Worm (Caenorhabditis elegans) whole organism, late embryonic: ENCODE results near the gene scvp-1.

Source experiments
- C08G9.2 ChIP-seq: sonication (generic microtip); optimal IDR thresholded peaks from 2 replicates; lab custom pipeline; 2016; ENCODE audit warnings: mild to moderate bottlenecking, missing genetic modification characterization, moderate library complexity, missing compliant biosample characterization
- C38D4.7 ChIP-seq: fragments of 200-800 bp; sonication (Bioruptor generic); optimal IDR thresholded peaks from 2 replicates; lab custom pipeline; 2018; ENCODE audit warnings: mild to moderate bottlenecking, missing genetic modification characterization, moderate library complexity, missing compliant biosample characterization
- K02D7.2 ChIP-seq: sonication (generic microtip); optimal IDR thresholded peaks from 2 replicates; lab custom pipeline; 2017; ENCODE audit warnings: mild to moderate bottlenecking, missing genetic modification characterization, missing compliant biosample characterization
- Y22D7AL.16 ChIP-seq: sonication (generic microtip); optimal IDR thresholded peaks from 2 replicates; lab custom pipeline; 2016; ENCODE audit warnings: missing genetic modification characterization, missing compliant biosample characterization
- ahr-1 ChIP-seq: sonication (generic microtip); optimal IDR thresholded peaks from 2 replicates; lab custom pipeline; 2016; ENCODE audit warnings: missing genetic modification characterization, missing compliant biosample characterization
- ceh-14 ChIP-seq: sonication (generic microtip); optimal IDR thresholded peaks from 2 replicates; lab custom pipeline; 2016; ENCODE audit warnings: missing genotype, missing genetic modification characterization, missing compliant biosample characterization
- ceh-18 ChIP-seq: sonication (generic microtip); optimal IDR thresholded peaks from 2 replicates; lab custom pipeline; 2016; ENCODE audit warnings: missing genetic modification characterization, missing compliant biosample characterization
- ceh-19 ChIP-seq: fragments of 200-800 bp; sonication (Bioruptor generic); optimal IDR thresholded peaks from 2 replicates; lab custom pipeline; 2018; ENCODE audit warnings: mild to moderate bottlenecking, missing genetic modification characterization, missing compliant biosample characterization
- ceh-24 ChIP-seq: sonication (generic microtip); optimal IDR thresholded peaks from 2 replicates; lab custom pipeline; 2016; ENCODE audit warnings: mild to moderate bottlenecking, missing genetic modification characterization, missing compliant biosample characterization
- ceh-45 ChIP-seq: fragments of 200-800 bp; sonication (Bioruptor generic); IDR thresholded peaks from 2 replicates; pipeline ENCODE4 v1.3.6; 2022; ENCODE audit warnings: missing genetic modification reagents, missing genetic modification characterization, missing compliant biosample characterization
- ceh-6 ChIP-seq: fragments of 200-800 bp; sonication (Bioruptor generic); optimal IDR thresholded peaks from 2 replicates; lab custom pipeline; 2018; ENCODE audit warnings: mild to moderate bottlenecking, missing genetic modification characterization, missing compliant biosample characterization
- ceh-9 ChIP-seq: sonication (generic microtip); optimal IDR thresholded peaks from 2 replicates; lab custom pipeline; 2016; ENCODE audit warnings: mild to moderate bottlenecking, missing genetic modification characterization, inconsistent platforms, missing compliant biosample characterization
- dmd-4 ChIP-seq: sonication (generic microtip); optimal IDR thresholded peaks from 2 replicates; lab custom pipeline; 2016; ENCODE audit warnings: borderline replicate concordance, missing genetic modification characterization, missing compliant biosample characterization
- elt-2 ChIP-seq: sonication (generic microtip); optimal IDR thresholded peaks from 2 replicates; lab custom pipeline; 2016; ENCODE audit warnings: missing genetic modification reagents, missing genetic modification characterization, missing compliant biosample characterization
- elt-4 ChIP-seq: sonication (generic microtip); optimal IDR thresholded peaks from 2 replicates; lab custom pipeline; 2016; ENCODE audit warnings: missing genetic modification characterization, missing compliant biosample characterization
- eyg-1 ChIP-seq: sonication (generic microtip); optimal IDR thresholded peaks from 2 replicates; lab custom pipeline; 2016; ENCODE audit warnings: missing genotype, missing genetic modification characterization, missing compliant biosample characterization
- fax-1 ChIP-seq: sonication (generic microtip); optimal IDR thresholded peaks from 2 replicates; lab custom pipeline; 2016; ENCODE audit warnings: missing genotype, missing genetic modification characterization, missing compliant biosample characterization
- fkh-6 ChIP-seq: sonication (generic microtip); optimal IDR thresholded peaks from 2 replicates; lab custom pipeline; 2016; ENCODE audit warnings: missing genetic modification characterization, missing compliant biosample characterization
- hlh-15 ChIP-seq: sonication (generic microtip); optimal IDR thresholded peaks from 2 replicates; lab custom pipeline; 2016; ENCODE audit warnings: missing genetic modification characterization, missing compliant biosample characterization
- hlh-30 ChIP-seq: sonication (generic microtip); optimal IDR thresholded peaks from 2 replicates; lab custom pipeline; 2017; ENCODE audit warnings: antibody characterized with exemption, missing genetic modification characterization, missing compliant biosample characterization; ENCODE audit not compliant: insufficient read depth
- hlh-8 ChIP-seq: sonication (generic microtip); optimal IDR thresholded peaks from 2 replicates; lab custom pipeline; 2016; ENCODE audit warnings: missing genotype, missing genetic modification characterization, missing compliant biosample characterization
- lim-6 ChIP-seq: sonication (generic microtip); optimal IDR thresholded peaks from 2 replicates; lab custom pipeline; 2016; ENCODE audit warnings: missing genetic modification characterization, missing compliant biosample characterization
- lin-11 ChIP-seq: fragments of 200-800 bp; sonication (Bioruptor generic); optimal IDR thresholded peaks from 2 replicates; lab custom pipeline; 2018; ENCODE audit warnings: mild to moderate bottlenecking, missing genetic modification characterization, missing compliant biosample characterization
- madf-2 ChIP-seq: sonication (generic microtip); optimal IDR thresholded peaks from 2 replicates; lab custom pipeline; 2017; ENCODE audit warnings: missing genetic modification characterization, missing compliant biosample characterization
- mec-3 ChIP-seq: sonication (generic microtip); optimal IDR thresholded peaks from 2 replicates; lab custom pipeline; 2016; ENCODE audit warnings: borderline replicate concordance, missing genetic modification characterization, missing compliant biosample characterization
- nfya-1 ChIP-seq: sonication (generic microtip); optimal IDR thresholded peaks from 2 replicates; lab custom pipeline; 2017; ENCODE audit warnings: missing genetic modification characterization, mild to moderate bottlenecking, missing compliant biosample characterization, antibody characterized with exemption, moderate library complexity
- nhr-11 ChIP-seq: fragments of 150-350 bp; optimal IDR thresholded peaks from 2 replicates; lab custom pipeline; 2014; ENCODE audit warnings: missing biosample characterization, missing genetic modification characterization
- nhr-232 ChIP-seq: sonication (generic microtip); optimal IDR thresholded peaks from 2 replicates; lab custom pipeline; 2016; ENCODE audit warnings: missing genetic modification characterization, missing compliant biosample characterization
- pag-3 ChIP-seq: sonication (generic microtip); optimal IDR thresholded peaks from 2 replicates; lab custom pipeline; 2016; ENCODE audit warnings: missing compliant biosample characterization, missing genetic modification characterization, borderline replicate concordance
- pax-1 ChIP-seq: fragments of 150-350 bp; optimal IDR thresholded peaks from 2 replicates; lab custom pipeline; 2014; ENCODE audit warnings: missing biosample characterization, missing genetic modification characterization
- pha-4 ChIP-seq: fragments of 150-350 bp; optimal IDR thresholded peaks from 2 replicates; lab custom pipeline; 2018; ENCODE audit warnings: missing biosample characterization, missing genetic modification reagents, missing genetic modification characterization
- pqm-1 ChIP-seq: sonication (generic microtip); optimal IDR thresholded peaks from 2 replicates; lab custom pipeline; 2016; ENCODE audit warnings: missing genetic modification characterization, missing compliant biosample characterization
- ref-2 ChIP-seq: sonication (generic microtip); optimal IDR thresholded peaks from 2 replicates; lab custom pipeline; 2016; ENCODE audit warnings: missing genetic modification characterization, missing compliant biosample characterization
- rnt-1 ChIP-seq: sonication (generic microtip); optimal IDR thresholded peaks from 2 replicates; lab custom pipeline; 2016; ENCODE audit warnings: missing genetic modification characterization, missing compliant biosample characterization
- sdc-2 ChIP-seq: sonication (generic microtip); optimal IDR thresholded peaks from 2 replicates; lab custom pipeline; 2016; ENCODE audit warnings: missing genotype, missing genetic modification characterization, missing compliant biosample characterization
- sox-4 ChIP-seq: sonication (generic microtip); optimal IDR thresholded peaks from 2 replicates; lab custom pipeline; 2017; ENCODE audit warnings: mild to moderate bottlenecking, missing genetic modification characterization, inconsistent platforms, missing compliant biosample characterization
- syd-9 ChIP-seq: sonication (generic microtip); optimal IDR thresholded peaks from 2 replicates; lab custom pipeline; 2016; ENCODE audit warnings: mild to moderate bottlenecking, missing genetic modification characterization, moderate library complexity, missing compliant biosample characterization
- unc-42 ChIP-seq: sonication (generic microtip); optimal IDR thresholded peaks from 2 replicates; lab custom pipeline; 2016; ENCODE audit warnings: missing genotype, missing genetic modification characterization, missing compliant biosample characterization
- unc-55 ChIP-seq: sonication (generic microtip); optimal IDR thresholded peaks from 2 replicates; lab custom pipeline; 2017; ENCODE audit warnings: missing biosample characterization, missing genetic modification reagents, missing genetic modification characterization
- zip-5 ChIP-seq: sonication (generic microtip); optimal IDR thresholded peaks from 2 replicates; lab custom pipeline; 2016; ENCODE audit warnings: missing genetic modification characterization, missing compliant biosample characterization
- ztf-16 ChIP-seq: sonication (generic microtip); optimal IDR thresholded peaks from 2 replicates; lab custom pipeline; 2017; ENCODE audit warnings: missing genetic modification characterization, missing compliant biosample characterization

The scvp-1 gene

ce11 chrV:10944903-10945302 is 13.8 kb upstream of the scvp-1 start:
- no peak for TF ChIP-seq zip-5 (tag; lab: Kevin White, UChicago)
- TF ChIP-seq syd-9 (tag; lab: Kevin White, UChicago), result no peak
- TF ChIP-seq dmd-4, result no peak
- TF ChIP-seq fax-1 (tag; lab: Kevin White, UChicago), result no peak
- TF ChIP-seq C08G9.2 (tag; lab: Kevin White, UChicago), result no peak
- no peak for TF ChIP-seq hlh-30 (tag; lab: Kevin White, UChicago)
- no peak for TF ChIP-seq ceh-45 (GFP tag; lab: Robert Waterston, UW)
- peak; percentile 57 for TF ChIP-seq unc-42 (tag; lab: Kevin White, UChicago)

- TF ChIP-seq ceh-6, result no peak
- TF ChIP-seq elt-2 (tag; lab: Kevin White, UChicago), result no peak
- TF ChIP-seq madf-2 (tag; lab: Kevin White, UChicago), result no peak
- no peak for TF ChIP-seq sox-4 (tag; lab: Kevin White, UChicago)
- no peak for TF ChIP-seq pag-3 (tag; lab: Kevin White, UChicago)
- TF ChIP-seq hlh-15 (tag; lab: Kevin White, UChicago), result no peak
- TF ChIP-seq ceh-19 (GFP tag; lab: Kevin White, UChicago), result no peak
- no peak for TF ChIP-seq lin-11 (tag; lab: Kevin White, UChicago)
- no peak for TF ChIP-seq ceh-9 (tag; lab: Kevin White, UChicago)
- no peak for TF ChIP-seq ceh-18 (tag; lab: Kevin White, UChicago)
- no peak for TF ChIP-seq ceh-14
- TF ChIP-seq ceh-24 (tag; lab: Kevin White, UChicago), result no peak
- TF ChIP-seq K02D7.2, result no peak
- TF ChIP-seq nhr-232 (tag; lab: Kevin White, UChicago), result no peak
- no peak for TF ChIP-seq ahr-1 (tag; lab: Kevin White, UChicago)
- TF ChIP-seq pax-1 (tag; lab: Kevin White, UChicago), result no peak
- TF ChIP-seq syd-9 (tag; lab: Kevin White, UChicago), result no peak
- no peak for TF ChIP-seq rnt-1
Measured at ce11 chrV:10942161-10942560, 11.1 kb upstream of the scvp-1 start, which contains the start of gene zip-9. Gene zip-9 (plus strand): TSS chrV:10942461.

- no peak for TF ChIP-seq ztf-16 (tag; lab: Kevin White, UChicago)
- TF ChIP-seq fax-1 (tag; lab: Kevin White, UChicago), result no peak
- TF ChIP-seq hlh-8 (tag; lab: Kevin White, UChicago), result no peak
- no peak for TF ChIP-seq hlh-15 (tag; lab: Kevin White, UChicago)
- no peak for TF ChIP-seq rnt-1
- no peak for TF ChIP-seq C38D4.7 (GFP tag; lab: Kevin White, UChicago)
- no peak for TF ChIP-seq elt-4
- TF ChIP-seq, all 69 proteins: peak for 0
Measured at ce11 chrV:10941150-10941549, 10.1 kb upstream of the scvp-1 start, which contains the start of gene F17C11.26. Gene F17C11.26 (plus strand): TSS chrV:10941450.

ce11 chrV:10940571-10940991 is 9.5 kb upstream of the scvp-1 start:
- TF ChIP-seq fkh-6 (tag; lab: Kevin White, UChicago) (no peak), eyg-1 (no peak), unc-55 (peak; percentile 29), ref-2 (peak; percentile 37), pqm-1 (tag; lab: Kevin White, UChicago) (peak; percentile 49), elt-2 (tag; lab: Kevin White, UChicago) (peak; percentile 71), unc-42 (tag; lab: Kevin White, UChicago) (peak; percentile 24), nfya-1 (tag; lab: Kevin White, UChicago) (peak; percentile 68), sdc-2 (tag; lab: Kevin White, UChicago) (no peak), lim-6 (no peak), Y22D7AL.16 (tag; lab: Kevin White, UChicago) (no peak), nhr-11 (no peak), ceh-9 (tag; lab: Kevin White, UChicago) (no peak), pha-4 (tag; lab: Kevin White, UChicago) (no peak), pag-3 (tag; lab: Kevin White, UChicago) (no peak), C08G9.2 (tag; lab: Kevin White, UChicago) (no peak), mec-3 (tag; lab: Kevin White, UChicago) (no peak)
